Fruit fly (Drosophila melanogaster): ENCODE measurements around the gene CG46412.

CG46412 gene

dm6 chr3L:11587720-11588580 is 24.1 kb upstream of the CG46412 start, which contains the start of gene rt:
rt (minus strand) TSS chr3L:11587770.
- no peak for TF ChIP-seq cic (GFP tag; optimal IDR thresholded peaks at IDR 0.05)
- TF ChIP-seq kay (GFP tag; ENCODE audit: borderline replicate concordance): no peak
- peak; percentile 10 for TF ChIP-seq Hr96 (GFP tag; optimal IDR thresholded peaks at IDR 0.05)
- TF ChIP-seq CG7045 (GFP tag; optimal IDR thresholded peaks at IDR 0.05): peak; percentile 31
- TF ChIP-seq toe (GFP tag; optimal IDR thresholded peaks at IDR 0.05): no peak
- TF ChIP-seq CG1620 (GFP tag; optimal IDR thresholded peaks at IDR 0.05): no peak
- TF ChIP-seq bab1 (GFP tag; optimal IDR thresholded peaks at IDR 0.05): no peak
- no peak for TF ChIP-seq Clk (GFP tag; optimal IDR thresholded peaks at IDR 0.05)
- no peak for TF ChIP-seq tj (GFP tag; optimal IDR thresholded peaks at IDR 0.05)
- TF ChIP-seq ovo (GFP tag; optimal IDR thresholded peaks at IDR 0.05): no peak
- peak; percentile 75 for TF ChIP-seq pad (GFP tag; optimal IDR thresholded peaks at IDR 0.05)
- TF ChIP-seq CG33017 (tag; optimal IDR thresholded peaks at IDR 0.05): no peak
- TF ChIP-seq CG5204 (GFP tag; optimal IDR thresholded peaks at IDR 0.05): no peak

dm6 chr3L:11586794-11587462 is 23.1 kb upstream of the CG46412 start:
- TF ChIP-seq ovo (GFP tag; optimal IDR thresholded peaks at IDR 0.05): peak; percentile 96
- TF ChIP-seq pad (GFP tag; optimal IDR thresholded peaks at IDR 0.05): peak; percentile 85
- no peak for TF ChIP-seq bab1 (GFP tag; optimal IDR thresholded peaks at IDR 0.05)

DNA sequence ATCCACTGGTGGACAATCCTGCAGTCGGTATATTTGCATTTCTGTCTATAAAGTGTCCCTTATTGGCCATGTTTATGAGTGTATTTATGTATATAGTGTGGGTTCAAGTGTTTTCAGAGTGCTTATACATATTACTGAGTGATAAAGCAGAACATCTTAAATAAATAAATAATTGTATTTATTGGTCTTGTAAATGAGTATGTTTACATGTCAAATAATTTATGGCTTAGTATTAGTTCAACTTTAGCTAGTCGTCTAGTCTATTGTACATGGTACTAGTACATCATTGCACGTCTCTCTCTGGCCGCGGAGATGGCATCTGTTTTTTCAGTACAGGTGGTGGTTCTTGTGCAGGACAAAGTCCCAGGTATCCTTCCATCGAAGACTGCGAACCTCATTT is 20.1 kb upstream of the CG46412 start, which contains the start of gene CG32086:
TSS of gene CG32086 (minus strand) at position 101 of the 400 bp plus-strand sequence.
- TF ChIP-seq pad (GFP tag; optimal IDR thresholded peaks at IDR 0.05): no peak
- TF ChIP-seq kay (GFP tag; ENCODE audit: borderline replicate concordance): no peak
- no peak for TF ChIP-seq cic (GFP tag; optimal IDR thresholded peaks at IDR 0.05)
- TF ChIP-seq CG1620 (GFP tag; optimal IDR thresholded peaks at IDR 0.05): no peak
- no peak for TF ChIP-seq CG33017 (tag; optimal IDR thresholded peaks at IDR 0.05)
- no peak for TF ChIP-seq bab1 (GFP tag; optimal IDR thresholded peaks at IDR 0.05)
- no peak for TF ChIP-seq tj (GFP tag; optimal IDR thresholded peaks at IDR 0.05)
- no peak for TF ChIP-seq cnc (optimal IDR thresholded peaks at IDR 0.05)
- no peak for TF ChIP-seq Hr96 (GFP tag; optimal IDR thresholded peaks at IDR 0.05)
- TF ChIP-seq CG11617 (GFP tag; optimal IDR thresholded peaks at IDR 0.05): no peak
- TF ChIP-seq Clk (GFP tag; optimal IDR thresholded peaks at IDR 0.05): no peak
- no peak for TF ChIP-seq CG14711 (tag; optimal IDR thresholded peaks at IDR 0.05)
- TF ChIP-seq ovo (GFP tag; optimal IDR thresholded peaks at IDR 0.05): no peak
- TF ChIP-seq CG12768 (GFP tag; optimal IDR thresholded peaks at IDR 0.05): no peak
- TF ChIP-seq CG5204 (GFP tag; optimal IDR thresholded peaks at IDR 0.05): no peak

- TF ChIP-seq pad (GFP tag; optimal IDR thresholded peaks at IDR 0.05) (no peak), CG14711 (tag; optimal IDR thresholded peaks at IDR 0.05) (no peak), tj (GFP tag; optimal IDR thresholded peaks at IDR 0.05) (no peak), Mnt (GFP tag; optimal IDR thresholded peaks at IDR 0.05) (no peak), Crg-1 (GFP tag; optimal IDR thresholded peaks at IDR 0.05) (no peak), CG7101 (tag; optimal IDR thresholded peaks at IDR 0.05) (no peak), CG11617 (GFP tag; optimal IDR thresholded peaks at IDR 0.05) (no peak), toe (GFP tag; optimal IDR thresholded peaks at IDR 0.05) (no peak), CG33017 (tag; optimal IDR thresholded peaks at IDR 0.05) (no peak), CG7045 (GFP tag; optimal IDR thresholded peaks at IDR 0.05) (no peak), CG5204 (GFP tag; optimal IDR thresholded peaks at IDR 0.05) (no peak), ovo (GFP tag; optimal IDR thresholded peaks at IDR 0.05) (no peak), Hr96 (GFP tag; optimal IDR thresholded peaks at IDR 0.05) (no peak), bab1 (GFP tag; optimal IDR thresholded peaks at IDR 0.05) (no peak), kay (GFP tag; ENCODE audit: borderline replicate concordance) (no peak), CG12768 (GFP tag; optimal IDR thresholded peaks at IDR 0.05) (no peak), cnc (optimal IDR thresholded peaks at IDR 0.05) (no peak), cic (GFP tag; optimal IDR thresholded peaks at IDR 0.05) (no peak)
These were observed 18.2 kb upstream of the CG46412 start, which contains the start of gene CG33269 for dm6 chr3L:11582097-11582496. CG33269 (minus strand) TSS chr3L:11582197.

dm6 chr3L:11580919-11581318 is 17.0 kb upstream of the CG46412 start, which contains the start of gene CG43391:
CG43391 (minus strand) TSS chr3L:11581019.
- TF ChIP-seq CG33017 (tag; optimal IDR thresholded peaks at IDR 0.05): no peak
- no peak for TF ChIP-seq Mnt (GFP tag; optimal IDR thresholded peaks at IDR 0.05)
- no peak for TF ChIP-seq CG11617 (GFP tag; optimal IDR thresholded peaks at IDR 0.05)
- TF ChIP-seq kay (GFP tag; ENCODE audit: borderline replicate concordance): no peak
- no peak for TF ChIP-seq pad (GFP tag; optimal IDR thresholded peaks at IDR 0.05)
- TF ChIP-seq toe (GFP tag; optimal IDR thresholded peaks at IDR 0.05): no peak
- no peak for TF ChIP-seq bab1 (GFP tag; optimal IDR thresholded peaks at IDR 0.05)
- no peak for TF ChIP-seq Hr96 (GFP tag; optimal IDR thresholded peaks at IDR 0.05)
- TF ChIP-seq CG12768 (GFP tag; optimal IDR thresholded peaks at IDR 0.05): no peak
- no peak for TF ChIP-seq Crg-1 (GFP tag; optimal IDR thresholded peaks at IDR 0.05)
- no peak for TF ChIP-seq cic (GFP tag; optimal IDR thresholded peaks at IDR 0.05)
- TF ChIP-seq ovo (GFP tag; optimal IDR thresholded peaks at IDR 0.05): no peak
- TF ChIP-seq Clk (GFP tag; optimal IDR thresholded peaks at IDR 0.05): no peak

- TF ChIP-seq pad (GFP tag; optimal IDR thresholded peaks at IDR 0.05): no peak
- no peak for TF ChIP-seq kay (GFP tag; ENCODE audit: borderline replicate concordance)
- TF ChIP-seq tj (GFP tag; optimal IDR thresholded peaks at IDR 0.05): no peak
- TF ChIP-seq Clk (GFP tag; optimal IDR thresholded peaks at IDR 0.05): no peak
- TF ChIP-seq cic (GFP tag; optimal IDR thresholded peaks at IDR 0.05): no peak
- TF ChIP-seq ovo (GFP tag; optimal IDR thresholded peaks at IDR 0.05): no peak
- no peak for TF ChIP-seq toe (GFP tag; optimal IDR thresholded peaks at IDR 0.05)
- no peak for TF ChIP-seq cnc (optimal IDR thresholded peaks at IDR 0.05)
These were observed 16.0 kb upstream of the CG46412 start, which contains the start of gene CG43390 for dm6 chr3L:11579919-11580318. CG43390 (minus strand) TSS chr3L:11579950.
